Fruit fly (Drosophila melanogaster): ENCODE results near the gene CG14507.

- TF ChIP-seq EcR (GFP tag; optimal IDR thresholded peaks at IDR 0.05) (no peak), usp (GFP tag; optimal IDR thresholded peaks at IDR 0.05) (no peak), Dll (optimal IDR thresholded peaks at IDR 0.05) (no peak), CG8478 (optimal IDR thresholded peaks at IDR 0.05) (peak; percentile 28)
These were observed 21.1 kb downstream of the CG14507 start for dm6 chr3R:29206198-29207011.

All from whole organism.